Worm (Caenorhabditis elegans): ENCODE results near the gene T02B11.3.
"Not testable (repeated sequence)": the region's sequence is repeated elsewhere in the genome, so short reads cannot be mapped to it uniquely, and the experiment has no call there.

T02B11.3 gene

ce11 chrV:866729-867128 lies at the start of gene T02B11.3:
Gene T02B11.3, minus strand, starts transcription at chrV:866829.
- no peak for TF ChIP-seq dao-5 (tag; optimal IDR thresholded peaks at IDR 0.05)
- no peak for TF ChIP-seq him-1 (tag; optimal IDR thresholded peaks at IDR 0.05)
- no peak for TF ChIP-seq W03F9.2 (tag; optimal IDR thresholded peaks at IDR 0.05)

ce11 chrV:915716-916115 lies 49.1 kb upstream of the T02B11.3 start:
- TF ChIP-seq him-1 (tag; optimal IDR thresholded peaks at IDR 0.05), result no peak
- no peak for TF ChIP-seq dao-5 (tag; optimal IDR thresholded peaks at IDR 0.05)
- no peak for TF ChIP-seq W03F9.2 (tag; optimal IDR thresholded peaks at IDR 0.05)

ce11 chrV:911474-911873 lies 44.8 kb upstream of the T02B11.3 start, which contains the start of gene adh-5:
Gene adh-5, plus strand, starts transcription at chrV:911774.
- TF ChIP-seq W03F9.2 (tag; optimal IDR thresholded peaks at IDR 0.05) (no peak), dao-5 (tag; optimal IDR thresholded peaks at IDR 0.05) (no peak), him-1 (tag; optimal IDR thresholded peaks at IDR 0.05) (no peak)

- TF ChIP-seq him-1 (tag; optimal IDR thresholded peaks at IDR 0.05) (no peak), W03F9.2 (tag; optimal IDR thresholded peaks at IDR 0.05) (no peak), dao-5 (tag; optimal IDR thresholded peaks at IDR 0.05) (no peak)
Observed at ce11 chrV:910588-910987, 44.0 kb upstream of the T02B11.3 start.

ce11 chrV:908681-909080 lies 42.1 kb upstream of the T02B11.3 start:
- TF ChIP-seq dao-5 (tag; optimal IDR thresholded peaks at IDR 0.05), result no peak
- TF ChIP-seq him-1 (tag; optimal IDR thresholded peaks at IDR 0.05), result no peak

ce11 chrV:904232-904983 lies 37.8 kb upstream of the T02B11.3 start, which contains the start of gene trm-2A:
Gene trm-2A, plus strand, starts transcription at chrV:904963.
- TF ChIP-seq W03F9.2 (tag; optimal IDR thresholded peaks at IDR 0.05) (peak; percentile 22), him-1 (tag; optimal IDR thresholded peaks at IDR 0.05) (no peak)

- TF ChIP-seq dao-5 (tag; optimal IDR thresholded peaks at IDR 0.05) (no peak), W03F9.2 (tag; optimal IDR thresholded peaks at IDR 0.05) (no peak), him-1 (tag; optimal IDR thresholded peaks at IDR 0.05) (no peak)
Observed at ce11 chrV:903460-903859, 36.8 kb upstream of the T02B11.3 start, which contains the start of gene fmo-5. Gene fmo-5, minus strand, starts transcription at chrV:903665.

ce11 chrV:899087-899486 lies 32.5 kb upstream of the T02B11.3 start, which contains the start of gene nas-32:
Gene nas-32, minus strand, starts transcription at chrV:899187.
- TF ChIP-seq W03F9.2 (tag; optimal IDR thresholded peaks at IDR 0.05), result no peak
- TF ChIP-seq him-1 (tag; optimal IDR thresholded peaks at IDR 0.05), result no peak
- no peak for TF ChIP-seq dao-5 (tag; optimal IDR thresholded peaks at IDR 0.05)

- TF ChIP-seq him-1 (tag; optimal IDR thresholded peaks at IDR 0.05) (no peak), W03F9.2 (tag; optimal IDR thresholded peaks at IDR 0.05) (no peak), dao-5 (tag; optimal IDR thresholded peaks at IDR 0.05) (no peak)
Observed at ce11 chrV:893437-894018, 26.9 kb upstream of the T02B11.3 start, which contains the start of the genes srlf-23 and srlf-20. Gene srlf-23, minus strand, starts transcription at chrV:893537. Gene srlf-20, plus strand, starts transcription at chrV:893968.

ce11 chrV:890835-891234 lies 24.2 kb upstream of the T02B11.3 start, which contains the start of gene srlf-22:
Gene srlf-22, plus strand, starts transcription at chrV:891135.
- not testable (repeated sequence) for TF ChIP-seq him-1, dao-5, W03F9.2 (tag; optimal IDR thresholded peaks at IDR 0.05)

- TF ChIP-seq W03F9.2 (tag; optimal IDR thresholded peaks at IDR 0.05), result no peak
- no peak for TF ChIP-seq dao-5 (tag; optimal IDR thresholded peaks at IDR 0.05)
Observed at ce11 chrV:890423-890822, 23.8 kb upstream of the T02B11.3 start, which contains the start of gene srlf-21. Gene srlf-21, minus strand, starts transcription at chrV:890523.

- TF ChIP-seq him-1 (tag; optimal IDR thresholded peaks at IDR 0.05) (no peak), W03F9.2 (tag; optimal IDR thresholded peaks at IDR 0.05) (no peak)
Observed at ce11 chrV:889216-889615, 22.6 kb upstream of the T02B11.3 start, which contains the start of gene T02B11.6. Gene T02B11.6, minus strand, starts transcription at chrV:889316.

ce11 chrV:884324-884723 lies 17.7 kb upstream of the T02B11.3 start, which contains the start of gene srj-38:
Gene srj-38, minus strand, starts transcription at chrV:884424.
- TF ChIP-seq him-1 (tag; optimal IDR thresholded peaks at IDR 0.05) (no peak), W03F9.2 (tag; optimal IDR thresholded peaks at IDR 0.05) (no peak), dao-5 (tag; optimal IDR thresholded peaks at IDR 0.05) (no peak)

- no peak for TF ChIP-seq him-1 (tag; optimal IDR thresholded peaks at IDR 0.05)
- no peak for TF ChIP-seq dao-5 (tag; optimal IDR thresholded peaks at IDR 0.05)
- TF ChIP-seq W03F9.2 (tag; optimal IDR thresholded peaks at IDR 0.05), result no peak
Observed at ce11 chrV:879171-879570, 12.5 kb upstream of the T02B11.3 start, which contains the start of gene srg-53. Gene srg-53, plus strand, starts transcription at chrV:879471.
